Fruit fly (Drosophila melanogaster) whole organism, adult: ENCODE measurements around the gene strat.

Source experiments
- CG11617 ChIP-seq: fragments of 200-800 bp; sonication (Bioruptor generic); optimal IDR thresholded peaks from 2 replicates; lab custom pipeline; 2017; ENCODE audit warnings: mild to moderate bottlenecking, missing biosample characterization, missing genetic modification reagents, missing genetic modification characterization
- CG12768 ChIP-seq: fragments of 200-800 bp; sonication (Bioruptor generic); optimal IDR thresholded peaks from 2 replicates; lab custom pipeline; 2017; ENCODE audit warnings: missing biosample characterization, missing genetic modification characterization, mild to moderate bottlenecking, moderate library complexity, missing genetic modification reagents
- CG14711 ChIP-seq: fragments of 200-800 bp; sonication (Bioruptor generic); optimal IDR thresholded peaks from 2 replicates; lab custom pipeline; 2018; ENCODE audit warnings: missing biosample characterization, mild to moderate bottlenecking, missing genetic modification characterization, moderate library complexity
- CG1620 ChIP-seq: fragments of 200-800 bp; sonication (Bioruptor generic); optimal IDR thresholded peaks from 2 replicates; lab custom pipeline; 2016; ENCODE audit warnings: missing biosample characterization, missing genetic modification characterization
- CG33017 ChIP-seq: fragments of 200-800 bp; sonication (Bioruptor generic); optimal IDR thresholded peaks from 2 replicates; lab custom pipeline; 2018; ENCODE audit warnings: missing biosample characterization, mild to moderate bottlenecking, missing genetic modification characterization, moderate library complexity
- CG5204 ChIP-seq: fragments of 200-800 bp; sonication (Bioruptor generic); optimal IDR thresholded peaks from 2 replicates; lab custom pipeline; 2016; ENCODE audit warnings: missing biosample characterization, missing genetic modification characterization
- CG7045 ChIP-seq: fragments of 200-800 bp; sonication (Bioruptor generic); optimal IDR thresholded peaks from 2 replicates; lab custom pipeline; 2017; ENCODE audit warnings: missing biosample characterization, mild to moderate bottlenecking, missing genetic modification characterization
- CG7101 ChIP-seq: fragments of 200-800 bp; sonication (Bioruptor generic); optimal IDR thresholded peaks from 2 replicates; lab custom pipeline; 2018; ENCODE audit warnings: missing biosample characterization, mild to moderate bottlenecking, missing genetic modification characterization, moderate library complexity
- Clk ChIP-seq: fragments of 200-800 bp; sonication (Bioruptor generic); optimal IDR thresholded peaks from 2 replicates; lab custom pipeline; 2017; ENCODE audit warnings: missing biosample characterization, missing genetic modification characterization
- Crg-1 ChIP-seq: fragments of 200-800 bp; sonication (Bioruptor generic); optimal IDR thresholded peaks from 2 replicates; lab custom pipeline; 2016; ENCODE audit warnings: missing biosample characterization, missing genetic modification characterization
- Hr96 ChIP-seq: fragments of 200-800 bp; sonication (Bioruptor generic); optimal IDR thresholded peaks from 2 replicates; lab custom pipeline; 2016; ENCODE audit warnings: missing biosample characterization, missing genetic modification characterization
- Mnt ChIP-seq: fragments of 200-800 bp; sonication (Bioruptor generic); optimal IDR thresholded peaks from 2 replicates; lab custom pipeline; 2016; ENCODE audit warnings: missing biosample characterization, mild to moderate bottlenecking, missing genetic modification characterization
- bab1 ChIP-seq: fragments of 200-800 bp; sonication (Bioruptor generic); optimal IDR thresholded peaks from 3 replicates; lab custom pipeline; 2019; ENCODE audit warnings: missing biosample characterization, mild to moderate bottlenecking, missing genetic modification characterization, moderate library complexity
- cic ChIP-seq: fragments of 200-800 bp; sonication (Bioruptor generic); optimal IDR thresholded peaks from 2 replicates; lab custom pipeline; 2017; ENCODE audit warnings: missing biosample characterization, mild to moderate bottlenecking, missing genetic modification characterization, moderate library complexity
- cnc ChIP-seq, 2 experiments: fragments of >200 bp; optimal IDR thresholded peaks; 2 replicates each; lab custom pipeline; 2017
- kay ChIP-seq: fragments of 200-800 bp; sonication (Bioruptor generic); peaks from one replicate; lab custom pipeline; 2016; ENCODE audit warnings: missing biosample characterization, missing genetic modification characterization, borderline replicate concordance
- ovo ChIP-seq: fragments of 200-800 bp; sonication (Bioruptor generic); optimal IDR thresholded peaks from 2 replicates; lab custom pipeline; 2016; ENCODE audit warnings: missing biosample characterization, missing genetic modification characterization
- pad ChIP-seq: fragments of 200-800 bp; sonication (Bioruptor generic); optimal IDR thresholded peaks from 3 replicates; lab custom pipeline; 2017; ENCODE audit warnings: missing biosample characterization, missing genetic modification characterization, mild to moderate bottlenecking, moderate library complexity, missing genetic modification reagents
- tj ChIP-seq: fragments of 200-800 bp; sonication (Bioruptor generic); optimal IDR thresholded peaks from 3 replicates; lab custom pipeline; 2017; ENCODE audit warnings: missing biosample characterization, mild to moderate bottlenecking, missing genetic modification characterization, moderate library complexity
- toe ChIP-seq: fragments of 200-800 bp; sonication (Bioruptor generic); optimal IDR thresholded peaks from 2 replicates; lab custom pipeline; 2016; ENCODE audit warnings: missing biosample characterization, missing genetic modification characterization

The strat gene

DNA sequence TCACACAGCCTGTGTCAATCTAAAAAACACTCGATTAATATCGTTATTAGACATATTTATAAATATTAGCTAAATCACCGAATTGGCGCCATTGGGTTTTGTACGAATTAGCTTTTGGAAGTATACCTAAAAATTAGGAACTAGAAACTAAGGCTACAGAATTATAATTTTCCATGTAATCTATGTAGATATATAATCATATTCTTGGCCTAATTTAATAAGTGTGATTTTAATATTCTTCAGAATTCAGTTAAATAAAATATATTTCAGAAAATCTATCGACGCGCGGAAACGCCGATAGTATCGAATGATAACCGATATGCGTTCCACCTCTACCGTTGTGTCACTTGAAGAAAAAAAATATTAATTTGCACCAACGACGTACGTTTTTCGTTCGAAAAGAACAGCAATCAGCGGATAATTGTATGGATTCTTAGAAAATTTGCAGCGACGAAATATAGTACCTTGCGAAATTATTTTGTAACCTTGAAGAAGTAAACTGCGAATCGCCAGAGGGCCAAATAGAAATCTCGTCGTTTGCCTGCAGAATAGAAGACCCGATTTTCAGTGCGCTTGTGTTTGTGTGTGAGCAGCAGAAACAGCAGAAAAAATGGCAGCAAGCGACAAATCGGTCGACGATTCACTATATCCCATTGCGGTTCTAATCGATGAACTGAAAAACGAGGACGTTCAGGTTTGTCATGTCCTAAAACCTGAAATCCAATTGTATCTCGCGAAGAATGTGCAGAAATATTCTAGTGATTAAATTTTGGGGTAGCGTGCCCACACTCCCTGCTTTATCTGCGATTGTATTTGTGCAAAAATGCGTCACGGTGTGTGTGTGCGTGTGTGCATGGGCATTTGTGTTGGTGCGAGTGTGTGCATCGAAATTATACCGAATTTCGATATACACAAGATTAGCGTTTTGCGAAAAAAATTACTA is 45.8 kb downstream of the strat start, which contains the start of gene Pp2A-29B:
Pp2A-29B (plus strand) TSS at position 338 of the 943 bp plus-strand sequence.
- TF ChIP-seq pad (GFP tag; lab: Kevin White, UChicago) = peak; percentile 27
- TF ChIP-seq Mnt = peak; percentile 45
- TF ChIP-seq CG5204 = no peak
- TF ChIP-seq toe (GFP tag; lab: Kevin White, UChicago) = peak; percentile 86
- TF ChIP-seq ovo (GFP tag; lab: Kevin White, UChicago) = peak; percentile 58
- TF ChIP-seq kay = peak; percentile 66
- TF ChIP-seq CG11617 (GFP tag; lab: Kevin White, UChicago) = peak; percentile 37
- no peak for TF ChIP-seq CG7045 (GFP tag; lab: Kevin White, UChicago)
- peak; percentile 60 for TF ChIP-seq CG1620 (GFP tag; lab: Kevin White, UChicago)
- peak; percentile 34 for TF ChIP-seq tj
- no peak for TF ChIP-seq Clk (GFP tag; lab: Kevin White, UChicago)
- TF ChIP-seq CG12768 (GFP tag; lab: Kevin White, UChicago) = no peak
- TF ChIP-seq Crg-1 (GFP tag; lab: Kevin White, UChicago) = peak; percentile 72
- peak; percentile 10 for TF ChIP-seq CG14711 (tag; lab: Kevin White, UChicago)
- TF ChIP-seq cic (GFP tag; lab: Kevin White, UChicago) = peak; percentile 70
- TF ChIP-seq bab1 (GFP tag; lab: Kevin White, UChicago) = no peak
- TF ChIP-seq cnc (optimal IDR thresholded peaks at IDR 0.05; lab: Kevin White, UChicago) = no peak
- peak; percentile 45 for TF ChIP-seq Hr96 (GFP tag; lab: Kevin White, UChicago)
- peak; percentile 45 for TF ChIP-seq CG7101 (tag; lab: Kevin White, UChicago)
- peak; percentile 25 for TF ChIP-seq CG33017 (tag; lab: Kevin White, UChicago)
